Worm (Caenorhabditis elegans): ENCODE measurements around the gene F58F12.4.

ce11 chrII:6339948-6340347 lies 46.6 kb upstream of the F58F12.4 start, which contains the start of gene C32D5.7:
- TF ChIP-seq nhr-11 (tag; optimal IDR thresholded peaks at IDR 0.05) = no peak
- no peak for TF ChIP-seq ama-1 (optimal IDR thresholded peaks at IDR 0.05)
- no peak for TF ChIP-seq elt-3 (tag; optimal IDR thresholded peaks at IDR 0.05)
- no peak for TF ChIP-seq zag-1 (tag; optimal IDR thresholded peaks at IDR 0.05)
- TF ChIP-seq snpc-4 (tag; optimal IDR thresholded peaks at IDR 0.05) = no peak
- no peak for TF ChIP-seq mab-5 (tag; optimal IDR thresholded peaks at IDR 0.05)
- TF ChIP-seq sem-4 (tag; optimal IDR thresholded peaks at IDR 0.05) = no peak
- no peak for TF ChIP-seq ztf-11 (tag; optimal IDR thresholded peaks at IDR 0.05)
- TF ChIP-seq ceh-82 (tag; optimal IDR thresholded peaks at IDR 0.05) = no peak
- TF ChIP-seq blmp-1 (tag; optimal IDR thresholded peaks at IDR 0.05; ENCODE audit: insufficient read depth) = no peak
- TF ChIP-seq mdl-1 (tag; optimal IDR thresholded peaks at IDR 0.05) = no peak
- TF ChIP-seq unc-62 (GFP tag; optimal IDR thresholded peaks at IDR 0.05) = no peak

All from whole organism, L2 larva.